Worm (Caenorhabditis elegans): Measurements from ENCODE around the gene srw-20.
"Not testable (repeated sequence)": the region's sequence is repeated elsewhere in the genome, so short reads cannot be mapped to it uniquely, and the experiment has no call there.

Gene srw-20

DNA sequence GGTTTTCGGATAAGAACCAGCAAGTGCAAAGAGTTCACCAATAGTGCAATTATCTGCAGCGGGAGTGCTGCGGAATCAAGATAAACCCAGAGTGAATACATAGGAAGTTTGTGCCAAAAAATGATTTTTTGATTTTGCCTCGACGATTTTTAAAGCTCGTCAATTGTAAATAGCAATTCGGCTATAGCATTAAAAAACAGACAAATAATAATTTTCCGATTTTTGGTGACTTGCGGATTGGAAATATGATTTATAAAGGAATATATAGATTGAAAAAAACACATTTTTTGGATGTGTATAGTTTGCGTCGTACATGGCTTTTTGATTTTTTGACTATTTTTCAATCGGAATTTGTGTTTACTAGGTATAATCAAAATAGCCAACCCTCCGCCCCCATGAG, at the start of gene srw-20:
srw-20 (minus strand) TSS at position 101 of the 400 bp plus-strand sequence.
- no peak for TF ChIP-seq mcd-1 (GFP tag; IDR thresholded peaks at IDR 0.05)
- TF ChIP-seq nhr-90 (tag; optimal IDR thresholded peaks at IDR 0.05), result no peak
- no peak for TF ChIP-seq ceh-91 (GFP tag; IDR thresholded peaks at IDR 0.05)
- no peak for TF ChIP-seq Y79H2A.3 (GFP tag; conservative IDR thresholded peaks at IDR 0.05)
- TF ChIP-seq ceh-58 (GFP tag; IDR thresholded peaks at IDR 0.05), result no peak
- TF ChIP-seq pha-4 (tag; optimal IDR thresholded peaks at IDR 0.05), result no peak
- TF ChIP-seq madf-8 (GFP tag; conservative IDR thresholded peaks at IDR 0.05), result no peak
- TF ChIP-seq madf-6 (GFP tag; IDR thresholded peaks at IDR 0.05), result no peak
- TF ChIP-seq ccch-3 (GFP tag; optimal IDR thresholded peaks at IDR 0.05), result no peak
- no peak for TF ChIP-seq zfh-2 (GFP tag; conservative IDR thresholded peaks at IDR 0.05)
- TF ChIP-seq attf-5 (GFP tag; optimal IDR thresholded peaks at IDR 0.05), result no peak
- TF ChIP-seq lag-1 (GFP tag; IDR thresholded peaks at IDR 0.05), result no peak
- TF ChIP-seq rpc-1 (optimal IDR thresholded peaks at IDR 0.05), result no peak
- TF ChIP-seq rpc-1 (tag; optimal IDR thresholded peaks at IDR 0.05), result no peak
- no peak for TF ChIP-seq snpc-4 (GFP tag; optimal IDR thresholded peaks at IDR 0.05)
- TF ChIP-seq snpc-4 (tag; optimal IDR thresholded peaks at IDR 0.05), result no peak
- no peak for TF ChIP-seq attf-6 (GFP tag; IDR thresholded peaks at IDR 0.05)

DNA sequence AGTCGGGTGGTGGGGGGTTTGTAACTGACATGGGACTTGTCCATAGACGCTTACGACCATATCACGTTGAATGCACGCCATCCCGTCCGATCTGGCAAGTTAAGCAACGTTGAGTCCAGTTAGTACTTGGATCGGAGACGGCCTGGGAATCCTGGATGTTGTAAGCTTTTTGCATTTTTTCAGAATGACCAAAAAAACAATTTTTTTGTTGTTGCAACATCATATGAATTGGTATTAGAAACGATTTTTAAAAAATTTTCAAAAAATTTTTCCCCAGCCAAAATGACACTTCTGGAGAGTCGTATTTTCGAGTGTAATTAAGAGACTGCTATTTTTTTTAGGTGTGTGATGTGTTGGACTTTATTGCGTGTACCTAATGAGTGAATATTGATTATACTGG, 49.6 kb upstream of the srw-20 start:
- peak; percentile 8 for TF ChIP-seq B0261.1 (tag; optimal IDR thresholded peaks at IDR 0.05)
- TF ChIP-seq snpc-4 (GFP tag; optimal IDR thresholded peaks at IDR 0.05), result not testable (repeated sequence)
- TF ChIP-seq snpc-4 (tag; optimal IDR thresholded peaks at IDR 0.05), result peak in 2 of 4 experiments; percentile 73 to 87
- peak; percentile 46 for TF ChIP-seq tbp1 (GFP tag; optimal IDR thresholded peaks at IDR 0.05)

DNA sequence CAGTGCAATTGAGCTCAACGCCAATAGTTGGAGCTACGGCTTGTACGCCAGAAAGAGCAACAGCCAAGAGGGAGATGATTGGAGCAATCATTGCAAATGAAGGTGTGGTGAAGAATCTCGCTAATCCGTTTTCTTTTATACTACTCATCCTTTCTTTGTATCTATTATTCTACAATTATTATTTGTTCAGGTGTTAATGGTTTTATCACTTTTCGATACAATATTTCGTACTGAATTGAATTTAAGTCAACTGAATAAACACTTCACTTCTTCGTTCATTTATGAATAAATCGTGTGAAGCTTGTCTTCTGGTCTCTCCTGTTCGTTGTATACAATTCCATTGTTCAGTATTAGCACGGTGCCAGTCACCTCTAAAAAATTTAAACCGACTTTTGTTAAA, 28.6 kb upstream of the srw-20 start, which contains the start of gene ZK218.11:
ZK218.11 (minus strand) TSS at position 101 of the 400 bp plus-strand sequence.
- TF ChIP-seq T26A5.8 (tag; optimal IDR thresholded peaks at IDR 0.05) (no peak), egl-44 (GFP tag; IDR thresholded peaks at IDR 0.05) (no peak), nhr-120 (GFP tag; IDR thresholded peaks at IDR 0.05) (no peak), die-1 (tag; optimal IDR thresholded peaks at IDR 0.05) (no peak), ceh-100 (GFP tag; IDR thresholded peaks at IDR 0.05) (no peak)

DNA sequence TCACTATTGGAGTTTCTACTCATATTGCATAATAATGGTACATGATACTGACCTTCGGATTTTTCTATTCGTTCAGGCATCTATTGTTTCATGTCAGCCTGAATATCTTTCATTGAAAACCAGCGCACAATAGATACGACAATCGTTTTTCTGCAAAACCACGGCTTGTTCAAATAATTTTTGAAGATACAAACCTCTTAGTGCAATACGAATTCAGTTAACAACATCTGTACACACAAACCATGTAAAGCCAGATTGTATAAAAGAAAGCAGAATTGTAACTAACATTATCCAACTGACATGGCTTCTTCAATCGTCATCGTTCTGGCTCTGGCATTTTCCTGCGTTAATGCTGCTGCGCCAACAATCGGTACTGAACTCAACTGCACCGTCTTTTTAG, 25.8 kb upstream of the srw-20 start, which contains the start of gene ZK218.7:
ZK218.7 (plus strand) TSS at position 301 of the 400 bp plus-strand sequence.
- TF ChIP-seq hlh-26 (GFP tag; conservative IDR thresholded peaks at IDR 0.05) (no peak), dpff-1 (tag; optimal IDR thresholded peaks at IDR 0.05) (no peak), Y56A3A.18 (GFP tag; IDR thresholded peaks at IDR 0.05) (no peak), madf-6 (GFP tag; IDR thresholded peaks at IDR 0.05) (no peak), nfyb-1 (GFP tag; IDR thresholded peaks at IDR 0.05) (no peak), unc-62 (GFP tag; optimal IDR thresholded peaks at IDR 0.05) (no peak), rpc-1 (optimal IDR thresholded peaks at IDR 0.05) (no peak), rpc-1 (tag; optimal IDR thresholded peaks at IDR 0.05) (no peak), hmg-20 (GFP tag; IDR thresholded peaks at IDR 0.05) (no peak), ceh-100 (GFP tag; IDR thresholded peaks at IDR 0.05) (no peak), pha-4 (tag; optimal IDR thresholded peaks at IDR 0.05) (no peak), fkh-3 (tag; optimal IDR thresholded peaks at IDR 0.05) (no peak), lag-1 (GFP tag; IDR thresholded peaks at IDR 0.05) (no peak), D2030.7 (GFP tag; IDR thresholded peaks at IDR 0.05) (no peak), hrde-1 (tag; optimal IDR thresholded peaks at IDR 0.05; ENCODE audit: borderline replicate concordance) (no peak), chd-7 (tag; optimal IDR thresholded peaks at IDR 0.05) (no peak), athp-1 (tag; optimal IDR thresholded peaks at IDR 0.05) (no peak), madf-10 (tag; optimal IDR thresholded peaks at IDR 0.05) (no peak), ama-1 (optimal IDR thresholded peaks at IDR 0.05) (no peak), ama-1 (GFP tag; optimal IDR thresholded peaks at IDR 0.05) (no peak), Y67H2A.10 (GFP tag; conservative IDR thresholded peaks at IDR 0.05) (no peak), die-1 (tag; optimal IDR thresholded peaks at IDR 0.05) (no peak)
